Fruit fly (Drosophila melanogaster) whole organism, embryonic: Measurements from ENCODE around the gene CG5498.

Experiments used
- Adf1 ChIP-seq: fragments of 200-800 bp; sonication (Bioruptor generic); IDR thresholded peaks from 2 replicates; pipeline ENCODE4 v1.3.6; 2022; ENCODE audit warnings: missing biosample characterization, missing genetic modification characterization
- Atf6 ChIP-seq: fragments of 200-800 bp; sonication (Bioruptor generic); IDR thresholded peaks from 2 replicates; pipeline ENCODE4 v1.3.6; 2022; ENCODE audit warnings: missing biosample characterization, missing genetic modification characterization
- B-H2 ChIP-seq: fragments of 200-800 bp; sonication (Bioruptor generic); optimal IDR thresholded peaks from 2 replicates; lab custom pipeline; 2018; ENCODE audit warnings: missing biosample characterization, mild to moderate bottlenecking, missing genetic modification characterization
- CG10147 ChIP-seq: fragments of 200-800 bp; sonication (Bioruptor generic); optimal IDR thresholded peaks from 2 replicates; lab custom pipeline; 2019; ENCODE audit warnings: missing biosample characterization, mild to moderate bottlenecking, missing genetic modification characterization, moderate library complexity
- CG10543 ChIP-seq: fragments of 200-800 bp; sonication (Bioruptor generic); optimal IDR thresholded peaks from 3 replicates; lab custom pipeline; 2017; ENCODE audit warnings: missing biosample characterization, mild to moderate bottlenecking, missing genetic modification characterization, moderate library complexity
- CG10565 ChIP-seq: fragments of 200-800 bp; sonication (Bioruptor generic); optimal IDR thresholded peaks from 3 replicates; lab custom pipeline; 2016; ENCODE audit warnings: missing biosample characterization, mild to moderate bottlenecking, missing genetic modification characterization
- CG12769 ChIP-seq: fragments of 200-800 bp; sonication (Bioruptor generic); optimal IDR thresholded peaks from 2 replicates; lab custom pipeline; 2019; ENCODE audit warnings: missing biosample characterization, mild to moderate bottlenecking, missing genetic modification characterization, moderate library complexity
- CG13287 ChIP-seq: fragments of 200-800 bp; sonication (Bioruptor generic); IDR thresholded peaks from 2 replicates; pipeline ENCODE4 v1.3.6; 2022; ENCODE audit warnings: missing biosample characterization, missing genetic modification characterization; ENCODE audit not compliant: partially characterized antibody
- CG15514 ChIP-seq: fragments of 200-800 bp; sonication (Bioruptor generic); optimal IDR thresholded peaks from 3 replicates; lab custom pipeline; 2017; ENCODE audit warnings: missing biosample characterization, missing genetic modification characterization, mild to moderate bottlenecking, moderate library complexity, missing genetic modification reagents
- CG34376 ChIP-seq: fragments of 200-800 bp; sonication (Bioruptor generic); optimal IDR thresholded peaks from 2 replicates; lab custom pipeline; 2018; ENCODE audit warnings: missing biosample characterization, mild to moderate bottlenecking, missing genetic modification characterization
- CG5180 ChIP-seq: fragments of 200-800 bp; sonication (Bioruptor generic); optimal IDR thresholded peaks from 3 replicates; lab custom pipeline; 2017; ENCODE audit warnings: missing biosample characterization, missing genetic modification characterization, mild to moderate bottlenecking, moderate library complexity, missing genetic modification reagents
- CG6765 ChIP-seq: fragments of 200-800 bp; sonication (Bioruptor generic); optimal IDR thresholded peaks from 3 replicates; lab custom pipeline; 2017; ENCODE audit warnings: missing biosample characterization, mild to moderate bottlenecking, missing genetic modification characterization
- Deaf1 ChIP-seq: fragments of 200-800 bp; optimal IDR thresholded peaks from 3 replicates; lab custom pipeline; 2019; ENCODE audit warnings: missing biosample characterization, mild to moderate bottlenecking, missing genetic modification characterization, moderate library complexity
- Dek ChIP-seq: fragments of 200-800 bp; sonication (Bioruptor generic); optimal IDR thresholded peaks from 3 replicates; lab custom pipeline; 2019; ENCODE audit warnings: missing biosample characterization, mild to moderate bottlenecking, missing genetic modification characterization, moderate library complexity
- Dll ChIP-seq: fragments of 200-800 bp; sonication (Bioruptor generic); IDR thresholded peaks from 4 replicates; pipeline ENCODE4 v1.3.6; 2022; ENCODE audit warnings: missing biosample characterization, missing genetic modification characterization; ENCODE audit not compliant: partially characterized antibody
- Dref ChIP-seq: fragments of 200-800 bp; sonication (Bioruptor generic); IDR thresholded peaks from 2 replicates; pipeline ENCODE4 v1.3.6; 2022; ENCODE audit warnings: missing biosample characterization, missing genetic modification characterization
- Eip74EF ChIP-seq, 2 experiments: fragments of 200-800 bp in 1 of 2; fragments of >200 bp in 1 of 2; sonication (Bioruptor generic) in 1 of 2; optimal IDR thresholded peaks; 2 replicates each; lab custom pipeline; 2017 to 2019; ENCODE audit warnings: missing biosample characterization in 2 of 2, missing genetic modification characterization in 2 of 2, mild to moderate bottlenecking in 1 of 2, moderate library complexity in 1 of 2
- Hand ChIP-seq: fragments of 200-800 bp; sonication (Bioruptor generic); optimal IDR thresholded peaks from 2 replicates; lab custom pipeline; 2017; ENCODE audit warnings: mild to moderate bottlenecking, missing biosample characterization, missing genetic modification reagents, missing genetic modification characterization
- Hmr ChIP-seq: fragments of 200-800 bp; sonication (Bioruptor generic); optimal IDR thresholded peaks from 3 replicates; lab custom pipeline; 2017; ENCODE audit warnings: mild to moderate bottlenecking, missing biosample characterization, missing genetic modification reagents, missing genetic modification characterization
- Hr78 ChIP-seq, 2 experiments: fragments of 200-800 bp in 1 of 2; fragments of >200 bp in 1 of 2; sonication (Bioruptor generic) in 1 of 2; optimal IDR thresholded peaks; 2 replicates each; lab custom pipeline; 2017 to 2019; ENCODE audit warnings: missing biosample characterization in 2 of 2, missing genetic modification characterization in 2 of 2, mild to moderate bottlenecking in 1 of 2, moderate library complexity in 1 of 2
- Med ChIP-seq: fragments of 200-800 bp; sonication (Bioruptor generic); peaks from one replicate; lab custom pipeline; 2016; ENCODE audit warnings: missing biosample characterization, missing genetic modification characterization, mild to moderate bottlenecking, inconsistent platforms, moderate library complexity
- Rfx ChIP-seq: fragments of 200-800 bp; sonication (Bioruptor generic); IDR thresholded peaks from 2 replicates; pipeline ENCODE4 v1.3.6; 2022; ENCODE audit warnings: missing biosample characterization, missing genetic modification characterization
- Sox102F ChIP-seq: fragments of 200-800 bp; sonication (Bioruptor generic); optimal IDR thresholded peaks from 2 replicates; lab custom pipeline; 2018; ENCODE audit warnings: missing biosample characterization, mild to moderate bottlenecking, missing genetic modification characterization, moderate library complexity
- Usf ChIP-seq: fragments of 200-800 bp; sonication (Bioruptor generic); optimal IDR thresholded peaks from 2 replicates; lab custom pipeline; 2017; ENCODE audit warnings: missing genotype, missing biosample characterization, missing genetic modification characterization
- abd-A ChIP-seq: fragments of 200-800 bp; sonication (Bioruptor generic); optimal IDR thresholded peaks from 3 replicates; lab custom pipeline; 2019; ENCODE audit warnings: missing biosample characterization, mild to moderate bottlenecking, missing genetic modification characterization, moderate library complexity
- amos ChIP-seq: fragments of 200-800 bp; sonication (Bioruptor generic); IDR thresholded peaks from 2 replicates; pipeline ENCODE4 v1.3.6; 2022; ENCODE audit warnings: missing biosample characterization, missing genetic modification characterization; ENCODE audit not compliant: partially characterized antibody
- cg ChIP-seq: fragments of 200-800 bp; sonication (Bioruptor generic); optimal IDR thresholded peaks from 3 replicates; lab custom pipeline; 2019; ENCODE audit warnings: missing biosample characterization, mild to moderate bottlenecking, missing genetic modification characterization, moderate library complexity
- chinmo ChIP-seq: fragments of 200-800 bp; sonication (Bioruptor generic); IDR thresholded peaks from 4 replicates; pipeline ENCODE4 v1.3.6; 2022; ENCODE audit warnings: missing biosample characterization, missing genetic modification characterization; ENCODE audit not compliant: partially characterized antibody
- cwo ChIP-seq: fragments of 200-800 bp; sonication (Bioruptor generic); optimal IDR thresholded peaks from 3 replicates; lab custom pipeline; 2017; ENCODE audit warnings: missing biosample characterization, missing genetic modification characterization, mild to moderate bottlenecking, moderate library complexity, missing genetic modification reagents
- dmrt99B ChIP-seq: fragments of 200-800 bp; sonication (Bioruptor generic); optimal IDR thresholded peaks from 2 replicates; lab custom pipeline; 2018; ENCODE audit warnings: missing biosample characterization, mild to moderate bottlenecking, missing genetic modification characterization, moderate library complexity
- dysf ChIP-seq: fragments of 200-800 bp; sonication (Bioruptor generic); IDR thresholded peaks from 3 replicates; pipeline ENCODE4 v1.3.6; 2022; ENCODE audit warnings: missing biosample characterization, missing genetic modification characterization
- eyg ChIP-seq: fragments of 200-800 bp; sonication (Bioruptor generic); optimal IDR thresholded peaks from 3 replicates; lab custom pipeline; 2016; ENCODE audit warnings: missing biosample characterization, missing genetic modification characterization
- lab ChIP-seq: fragments of 200-800 bp; sonication (Bioruptor generic); optimal IDR thresholded peaks from 3 replicates; lab custom pipeline; 2017; ENCODE audit warnings: missing biosample characterization, missing genetic modification characterization, mild to moderate bottlenecking, moderate library complexity, missing genetic modification reagents
- mirr ChIP-seq: fragments of 200-800 bp; sonication (Bioruptor generic); optimal IDR thresholded peaks from 3 replicates; lab custom pipeline; 2018; ENCODE audit warnings: missing biosample characterization, mild to moderate bottlenecking, missing genetic modification characterization
- ranshi ChIP-seq: fragments of 200-800 bp; sonication (Bioruptor generic); IDR thresholded peaks from 2 replicates; pipeline ENCODE4 v1.3.6; 2022; ENCODE audit warnings: missing biosample characterization, missing genetic modification characterization
- sc ChIP-seq, 3 experiments: fragments of >200 bp in 2 of 3; fragments of 200-800 bp in 1 of 3; sonication (Bioruptor generic) in 1 of 3; optimal IDR thresholded peaks; 2 replicates in 2 of 3; 3 replicates in 1 of 3; lab custom pipeline; 2017; ENCODE audit warnings: mild to moderate bottlenecking in 1 of 3, missing biosample characterization in 1 of 3, missing genetic modification characterization in 1 of 3, missing genetic modification reagents in 1 of 3
- sens ChIP-seq: fragments of 200-800 bp; sonication (Bioruptor generic); peaks from one replicate; lab custom pipeline; 2016; ENCODE audit warnings: missing biosample characterization, missing genetic modification characterization
- shn ChIP-seq: fragments of 200-800 bp; sonication (Bioruptor generic); optimal IDR thresholded peaks from 3 replicates; lab custom pipeline; 2016; ENCODE audit warnings: missing biosample characterization, missing genetic modification characterization
- sob ChIP-seq: fragments of 200-800 bp; sonication (Bioruptor generic); IDR thresholded peaks from 2 replicates; pipeline ENCODE4 v1.3.6; 2022; ENCODE audit warnings: missing biosample characterization, missing genetic modification characterization
- sug ChIP-seq: fragments of 200-800 bp; optimal IDR thresholded peaks from 2 replicates; lab custom pipeline; 2019; ENCODE audit warnings: missing biosample characterization, mild to moderate bottlenecking, missing genetic modification characterization, moderate library complexity
- tio ChIP-seq: fragments of 200-800 bp; sonication (Bioruptor generic); optimal IDR thresholded peaks from 2 replicates; lab custom pipeline; 2017; ENCODE audit warnings: missing biosample characterization, missing genetic modification characterization, inconsistent platforms
- ttk ChIP-seq: fragments of 200-800 bp; sonication (Bioruptor generic); IDR thresholded peaks from 2 replicates; pipeline ENCODE4 v2.1.2; 2022; ENCODE audit warnings: missing biosample characterization, missing genetic modification characterization
- zen2 ChIP-seq: fragments of 200-800 bp; sonication (Bioruptor generic); IDR thresholded peaks from 3 replicates; pipeline ENCODE4 v1.3.6; 2022; ENCODE audit warnings: missing biosample characterization, missing genetic modification characterization; ENCODE audit not compliant: partially characterized antibody

The CG5498 gene

dm6 chr3L:20387038-20387842 lies 3.3 kb upstream of the CG5498 start (continued):
- TF ChIP-seq Hand (peak; percentile 8), sug (peak; percentile 95), Dll (GFP tag; lab: Robert Waterston, UW) (no peak), lab (GFP tag; lab: Kevin White, UChicago) (peak; percentile 65), Hmr (GFP tag; lab: Kevin White, UChicago) (peak; percentile 2), Hr78 (GFP tag; optimal IDR thresholded peaks at IDR 0.05; lab: Kevin White, UChicago) (peak in 1 of 2 experiments; percentile 1), CG10543 (GFP tag; lab: Kevin White, UChicago) (peak; percentile 80), dysf (0 out of 3 replicates have a peak, but pooled peaks have one; percentile 28)
- TF ChIP-seq, all 482 proteins: peak for 34

dm6 chr3L:20385969-20386370 lies 2.1 kb upstream of the CG5498 start:
- TF ChIP-seq Med (GFP tag; lab: Kevin White, UChicago) = peak; percentile 72
- TF ChIP-seq Adf1 (GFP tag; lab: Robert Waterston, UW) = peak; percentile 84
- no peak; the same call in 1 of the 2 replicates for TF ChIP-seq amos (GFP tag; lab: Robert Waterston, UW)
- no peak for TF ChIP-seq Sox102F
- peak; percentile 51 for TF ChIP-seq B-H2 (GFP tag; lab: Kevin White, UChicago)
- peak; percentile 38 for TF ChIP-seq lab (GFP tag; lab: Kevin White, UChicago)
- TF ChIP-seq zen2 (GFP tag; lab: Robert Waterston, UW) = no peak
- TF ChIP-seq CG34376 (GFP tag; lab: Kevin White, UChicago) = peak; percentile 31
- TF ChIP-seq Rfx (GFP tag; lab: Robert Waterston, UW) = 0 out of 2 replicates have a peak, but pooled peaks have one; percentile 27
- TF ChIP-seq cg = peak; percentile 53
- peak; percentile 89 for TF ChIP-seq CG5180 (GFP tag; lab: Kevin White, UChicago)
- peak; percentile 16 for TF ChIP-seq cwo (GFP tag; lab: Kevin White, UChicago)
- peak; percentile 17 for TF ChIP-seq CG10147 (GFP tag; lab: Kevin White, UChicago)
- TF ChIP-seq shn (GFP tag; lab: Kevin White, UChicago) = no peak
- no peak for TF ChIP-seq CG10565
- peak; percentile 22 for TF ChIP-seq CG6765
- TF ChIP-seq Hmr (GFP tag; lab: Kevin White, UChicago) = peak; percentile 23
- TF ChIP-seq chinmo = peak; percentile 55; the same call in 1 of the 4 replicates
- TF ChIP-seq ranshi (GFP tag; lab: Robert Waterston, UW) = 0 out of 2 replicates have a peak, but pooled peaks have one; percentile 14
- peak; percentile 14 for TF ChIP-seq CG15514
- TF ChIP-seq Atf6 (GFP tag; lab: Robert Waterston, UW) = 0 out of 2 replicates have a peak, but pooled peaks have one; percentile 18
- TF ChIP-seq Dref = 0 out of 2 replicates have a peak, but pooled peaks have one; percentile 15
- TF ChIP-seq Deaf1 (tag; lab: Kevin White, UChicago) = peak; percentile 41
- no peak for TF ChIP-seq dmrt99B (tag; lab: Kevin White, UChicago)
- no peak for TF ChIP-seq sc (optimal IDR thresholded peaks at IDR 0.05; lab: Kevin White, UChicago)
- no peak for TF ChIP-seq sc (GFP tag; optimal IDR thresholded peaks at IDR 0.05; lab: Kevin White, UChicago)
- no peak for TF ChIP-seq Usf (GFP tag; lab: Kevin White, UChicago)
- peak; percentile 65 for TF ChIP-seq sens
- peak in 1 of 2 experiments; percentile 83 for TF ChIP-seq Hr78 (GFP tag; optimal IDR thresholded peaks at IDR 0.05; lab: Kevin White, UChicago)
- TF ChIP-seq Dek (tag; lab: Kevin White, UChicago) = peak; percentile 13
- TF ChIP-seq sob (GFP tag; lab: Robert Waterston, UW) = peak; percentile 38; the same call in 1 of the 2 replicates
- TF ChIP-seq tio (GFP tag; lab: Kevin White, UChicago) = no peak
- TF ChIP-seq Eip74EF (GFP tag; optimal IDR thresholded peaks at IDR 0.05; lab: Kevin White, UChicago) = no peak
- 0 out of 2 replicates have a peak, but pooled peaks have one; percentile 12 for TF ChIP-seq ttk (GFP tag; lab: Robert Waterston, UW)
- peak; percentile 24 for TF ChIP-seq mirr (GFP tag; lab: Kevin White, UChicago)
- TF ChIP-seq eyg (GFP tag; lab: Kevin White, UChicago) = no peak
- TF ChIP-seq CG13287 = peak; percentile 26; the same call in 1 of the 2 replicates
- peak; percentile 81 for TF ChIP-seq CG12769
- peak; percentile 75 for TF ChIP-seq abd-A (tag; lab: Kevin White, UChicago)
